2 worm cellular contexts compared by ENCODE assay signal in genomic region chrX:2909227-2909626, ce11.
TF ChIP-seq lines count a peak whose summit lies in the region.

TSS of gene nmy-1 (plus strand) at chrX:2909527.

TF ChIP-seq in whole organism, L4 larva, 104 proteins besides CTCF, POLR2A, EP300 and RAD21:
- TF ChIP-seq mdl-1 (tag; optimal IDR thresholded peaks at IDR 0.05; lab: Kevin White, UChicago), result no peak
- 0 out of 2 replicates have a peak, but pooled peaks have one; percentile 9 for TF ChIP-seq egl-43 (GFP tag; IDR thresholded peaks at IDR 0.05; lab: Robert Waterston, UW)

TF ChIP-seq in whole organism, young adult, 124 proteins besides CTCF, POLR2A, EP300 and RAD21:
- TF ChIP-seq athp-1 (tag; optimal IDR thresholded peaks at IDR 0.05; lab: Kevin White, UChicago) (no peak), F57A8.1 (GFP tag; optimal IDR thresholded peaks at IDR 0.05; lab: Kevin White, UChicago) (no peak), zfh-2 (GFP tag; conservative IDR thresholded peaks at IDR 0.05; lab: Robert Waterston, UW) (peak; percentile 56; the same call in 1 of the 2 replicates), tbx-9 (tag; optimal IDR thresholded peaks at IDR 0.05; lab: Kevin White, UChicago; ENCODE audit: borderline replicate concordance) (no peak), F39B2.1 (GFP tag; IDR thresholded peaks at IDR 0.05; lab: Robert Waterston, UW) (no peak), ceh-40 (GFP tag; IDR thresholded peaks at IDR 0.05; lab: Robert Waterston, UW) (no peak), zim-3 (tag; optimal IDR thresholded peaks at IDR 0.05; lab: Kevin White, UChicago) (no peak)
TF ChIP-seq in whole organism, young adult: peak in this region for 1.
